Worm (Caenorhabditis elegans) whole organism, late embryonic: Measurements from ENCODE around the gene srab-10.

Experiments
- C38D4.7 ChIP-seq: fragments of 200-800 bp; sonication (Bioruptor generic); optimal IDR thresholded peaks from 2 replicates; lab custom pipeline; 2018; ENCODE audit warnings: mild to moderate bottlenecking, missing genetic modification characterization, moderate library complexity, missing compliant biosample characterization
- K02D7.2 ChIP-seq: sonication (generic microtip); optimal IDR thresholded peaks from 2 replicates; lab custom pipeline; 2017; ENCODE audit warnings: mild to moderate bottlenecking, missing genetic modification characterization, missing compliant biosample characterization
- Y22D7AL.16 ChIP-seq: sonication (generic microtip); optimal IDR thresholded peaks from 2 replicates; lab custom pipeline; 2016; ENCODE audit warnings: missing genetic modification characterization, missing compliant biosample characterization
- ahr-1 ChIP-seq: sonication (generic microtip); optimal IDR thresholded peaks from 2 replicates; lab custom pipeline; 2016; ENCODE audit warnings: missing genetic modification characterization, missing compliant biosample characterization
- ceh-18 ChIP-seq: sonication (generic microtip); optimal IDR thresholded peaks from 2 replicates; lab custom pipeline; 2016; ENCODE audit warnings: missing genetic modification characterization, missing compliant biosample characterization
- ceh-19 ChIP-seq: fragments of 200-800 bp; sonication (Bioruptor generic); optimal IDR thresholded peaks from 2 replicates; lab custom pipeline; 2018; ENCODE audit warnings: mild to moderate bottlenecking, missing genetic modification characterization, missing compliant biosample characterization
- ceh-2 ChIP-seq: sonication (generic microtip); optimal IDR thresholded peaks from 2 replicates; lab custom pipeline; 2016; ENCODE audit warnings: missing genotype, missing genetic modification characterization, missing compliant biosample characterization
- ceh-30 ChIP-seq: fragments of 150-350 bp; optimal IDR thresholded peaks from 2 replicates; lab custom pipeline; 2014; ENCODE audit warnings: missing biosample characterization, missing genetic modification characterization
- ceh-31 ChIP-seq: sonication (generic microtip); optimal IDR thresholded peaks from 2 replicates; lab custom pipeline; 2016; ENCODE audit warnings: missing genetic modification characterization, missing compliant biosample characterization
- ceh-48 ChIP-seq: sonication (generic microtip); optimal IDR thresholded peaks from 2 replicates; lab custom pipeline; 2016; ENCODE audit warnings: missing genetic modification characterization, inconsistent platforms, missing compliant biosample characterization
- ceh-9 ChIP-seq: sonication (generic microtip); optimal IDR thresholded peaks from 2 replicates; lab custom pipeline; 2016; ENCODE audit warnings: mild to moderate bottlenecking, missing genetic modification characterization, inconsistent platforms, missing compliant biosample characterization
- che-1 ChIP-seq: sonication (generic microtip); optimal IDR thresholded peaks from 2 replicates; lab custom pipeline; 2016; ENCODE audit warnings: mild to moderate bottlenecking, missing genetic modification characterization, missing compliant biosample characterization
- dve-1 ChIP-seq: sonication (generic microtip); optimal IDR thresholded peaks from 2 replicates; lab custom pipeline; 2017; ENCODE audit warnings: antibody characterized with exemption, mild to moderate bottlenecking, missing genetic modification characterization, missing compliant biosample characterization
- elt-4 ChIP-seq: sonication (generic microtip); optimal IDR thresholded peaks from 2 replicates; lab custom pipeline; 2016; ENCODE audit warnings: missing genetic modification characterization, missing compliant biosample characterization
- ets-4 ChIP-seq: sonication (generic microtip); optimal IDR thresholded peaks from 2 replicates; lab custom pipeline; 2016; ENCODE audit warnings: missing genetic modification characterization, missing compliant biosample characterization
- eyg-1 ChIP-seq: sonication (generic microtip); optimal IDR thresholded peaks from 2 replicates; lab custom pipeline; 2016; ENCODE audit warnings: missing genotype, missing genetic modification characterization, missing compliant biosample characterization
- fax-1 ChIP-seq: sonication (generic microtip); optimal IDR thresholded peaks from 2 replicates; lab custom pipeline; 2016; ENCODE audit warnings: missing genotype, missing genetic modification characterization, missing compliant biosample characterization
- gmeb-2 ChIP-seq: sonication (generic microtip); optimal IDR thresholded peaks from 2 replicates; lab custom pipeline; 2016; ENCODE audit warnings: missing genetic modification characterization, inconsistent platforms, missing compliant biosample characterization
- hlh-13 ChIP-seq: fragments of 200-800 bp; sonication (Bioruptor generic); optimal IDR thresholded peaks from 2 replicates; lab custom pipeline; 2018; ENCODE audit warnings: mild to moderate bottlenecking, missing genetic modification characterization, missing compliant biosample characterization
- hlh-15 ChIP-seq: sonication (generic microtip); optimal IDR thresholded peaks from 2 replicates; lab custom pipeline; 2016; ENCODE audit warnings: missing genetic modification characterization, missing compliant biosample characterization
- hlh-6 ChIP-seq: sonication (generic microtip); optimal IDR thresholded peaks from 2 replicates; lab custom pipeline; 2016; ENCODE audit warnings: missing genotype, missing genetic modification characterization, missing compliant biosample characterization
- hlh-8 ChIP-seq: sonication (generic microtip); optimal IDR thresholded peaks from 2 replicates; lab custom pipeline; 2016; ENCODE audit warnings: missing genotype, missing genetic modification characterization, missing compliant biosample characterization
- lin-11 ChIP-seq: fragments of 200-800 bp; sonication (Bioruptor generic); optimal IDR thresholded peaks from 2 replicates; lab custom pipeline; 2018; ENCODE audit warnings: mild to moderate bottlenecking, missing genetic modification characterization, missing compliant biosample characterization
- madf-2 ChIP-seq: sonication (generic microtip); optimal IDR thresholded peaks from 2 replicates; lab custom pipeline; 2017; ENCODE audit warnings: missing genetic modification characterization, missing compliant biosample characterization
- mec-3 ChIP-seq: sonication (generic microtip); optimal IDR thresholded peaks from 2 replicates; lab custom pipeline; 2016; ENCODE audit warnings: borderline replicate concordance, missing genetic modification characterization, missing compliant biosample characterization
- nhr-11 ChIP-seq: fragments of 150-350 bp; optimal IDR thresholded peaks from 2 replicates; lab custom pipeline; 2014; ENCODE audit warnings: missing biosample characterization, missing genetic modification characterization
- npax-4 ChIP-seq: sonication (generic microtip); optimal IDR thresholded peaks from 2 replicates; lab custom pipeline; 2016; ENCODE audit warnings: missing genetic modification characterization, missing compliant biosample characterization
- odd-2 ChIP-seq: sonication (generic microtip); optimal IDR thresholded peaks from 2 replicates; lab custom pipeline; 2017; ENCODE audit warnings: antibody characterized with exemption, mild to moderate bottlenecking, missing genetic modification characterization, missing compliant biosample characterization
- pag-3 ChIP-seq: sonication (generic microtip); optimal IDR thresholded peaks from 2 replicates; lab custom pipeline; 2016; ENCODE audit warnings: missing compliant biosample characterization, missing genetic modification characterization, borderline replicate concordance
- pha-4 ChIP-seq: fragments of 150-350 bp; optimal IDR thresholded peaks from 2 replicates; lab custom pipeline; 2018; ENCODE audit warnings: missing biosample characterization, missing genetic modification reagents, missing genetic modification characterization
- pqm-1 ChIP-seq: sonication (generic microtip); optimal IDR thresholded peaks from 2 replicates; lab custom pipeline; 2016; ENCODE audit warnings: missing genetic modification characterization, missing compliant biosample characterization
- pros-1 ChIP-seq: fragments of 150-350 bp; optimal IDR thresholded peaks from 2 replicates; lab custom pipeline; 2014; ENCODE audit warnings: missing biosample characterization, missing genetic modification reagents, missing genetic modification characterization
- ref-2 ChIP-seq: sonication (generic microtip); optimal IDR thresholded peaks from 2 replicates; lab custom pipeline; 2016; ENCODE audit warnings: missing genetic modification characterization, missing compliant biosample characterization
- sox-4 ChIP-seq: sonication (generic microtip); optimal IDR thresholded peaks from 2 replicates; lab custom pipeline; 2017; ENCODE audit warnings: mild to moderate bottlenecking, missing genetic modification characterization, inconsistent platforms, missing compliant biosample characterization
- tbx-2 ChIP-seq: sonication (generic microtip); optimal IDR thresholded peaks from 2 replicates; lab custom pipeline; 2016; ENCODE audit warnings: missing genetic modification characterization, missing compliant biosample characterization
- ttx-3 ChIP-seq: sonication (generic microtip); optimal IDR thresholded peaks from 2 replicates; lab custom pipeline; 2016; ENCODE audit warnings: missing genetic modification reagents, missing genetic modification characterization, missing compliant biosample characterization
- unc-42 ChIP-seq: sonication (generic microtip); optimal IDR thresholded peaks from 2 replicates; lab custom pipeline; 2016; ENCODE audit warnings: missing genotype, missing genetic modification characterization, missing compliant biosample characterization

srab-10 gene

ce11 chrV:3127670-3128069, 16.7 kb downstream of the srab-10 start, which contains the start of gene Y73C8C.10:
Gene Y73C8C.10, minus strand, starts transcription at chrV:3127770.
- TF ChIP-seq ttx-3 (tag; lab: Kevin White, UChicago) (no peak), K02D7.2 (tag; lab: Kevin White, UChicago) (no peak), ceh-30 (tag; lab: Kevin White, UChicago) (no peak), pros-1 (tag; lab: Kevin White, UChicago) (no peak), ets-4 (no peak), pha-4 (tag; lab: Kevin White, UChicago) (no peak), madf-2 (tag; lab: Kevin White, UChicago) (no peak), tbx-2 (tag; lab: Kevin White, UChicago) (no peak), ahr-1 (tag; lab: Kevin White, UChicago) (no peak), unc-42 (no peak), hlh-6 (tag; lab: Kevin White, UChicago) (no peak), dve-1 (tag; lab: Kevin White, UChicago) (no peak), mec-3 (tag; lab: Kevin White, UChicago) (no peak), nhr-11 (tag; lab: Kevin White, UChicago) (no peak), ceh-18 (no peak), lin-11 (no peak), Y22D7AL.16 (tag; lab: Kevin White, UChicago) (no peak), ref-2 (tag; lab: Kevin White, UChicago) (no peak)

ce11 chrV:3124912-3125311, 19.5 kb downstream of the srab-10 start, which contains the start of gene Y73C8C.12:
Gene Y73C8C.12, plus strand, starts transcription at chrV:3125212.
- TF ChIP-seq ceh-48 (tag; lab: Kevin White, UChicago) (no peak), ceh-31 (tag; lab: Kevin White, UChicago) (no peak), sox-4 (tag; lab: Kevin White, UChicago) (no peak), unc-42 (no peak), ceh-30 (tag; lab: Kevin White, UChicago) (no peak), C38D4.7 (GFP tag; lab: Kevin White, UChicago) (no peak), hlh-13 (GFP tag; lab: Kevin White, UChicago) (no peak), odd-2 (tag; lab: Kevin White, UChicago) (no peak), hlh-8 (tag; lab: Kevin White, UChicago) (no peak), mec-3 (tag; lab: Kevin White, UChicago) (no peak), madf-2 (tag; lab: Kevin White, UChicago) (no peak), ttx-3 (tag; lab: Kevin White, UChicago) (no peak), eyg-1 (tag; lab: Kevin White, UChicago) (no peak), ceh-19 (GFP tag; lab: Kevin White, UChicago) (no peak)

- TF ChIP-seq pqm-1 (tag; lab: Kevin White, UChicago), result no peak
- no peak for TF ChIP-seq npax-4 (tag; lab: Kevin White, UChicago)
- TF ChIP-seq pag-3 (tag; lab: Kevin White, UChicago), result no peak
- no peak for TF ChIP-seq hlh-15 (tag; lab: Kevin White, UChicago)
- no peak for TF ChIP-seq che-1
- no peak for TF ChIP-seq gmeb-2 (tag; lab: Kevin White, UChicago)
- no peak for TF ChIP-seq ceh-9 (tag; lab: Kevin White, UChicago)
- no peak for TF ChIP-seq ceh-2 (tag; lab: Kevin White, UChicago)
- TF ChIP-seq elt-4, result no peak
- no peak for TF ChIP-seq fax-1 (tag; lab: Kevin White, UChicago)
These were observed 22.0 kb downstream of the srab-10 start for ce11 chrV:3122403-3122802.

- TF ChIP-seq ahr-1 (tag; lab: Kevin White, UChicago), result no peak
- TF ChIP-seq nhr-11 (tag; lab: Kevin White, UChicago), result no peak
These were observed 22.7 kb downstream of the srab-10 start, which contains the start of gene srt-56 for ce11 chrV:3121743-3122142. Gene srt-56, minus strand, starts transcription at chrV:3121843.
